Fruit fly (Drosophila melanogaster) whole organism, wandering third instar larva: Measurements from ENCODE around the gene Zw.

ENCODE experiments used
- Abd-B ChIP-seq: fragments of >200 bp; optimal IDR thresholded peaks from 2 replicates; lab custom pipeline; 2017; ENCODE audit warnings: missing biosample characterization, missing genetic modification characterization
- CG32264 ChIP-seq: fragments of 200-800 bp; sonication (Bioruptor generic); optimal IDR thresholded peaks from 2 replicates; lab custom pipeline; 2016; ENCODE audit warnings: missing biosample characterization, missing genetic modification characterization
- CG9705 ChIP-seq: fragments of 200-800 bp; sonication (Bioruptor generic); optimal IDR thresholded peaks from 2 replicates; lab custom pipeline; 2018; ENCODE audit warnings: missing biosample characterization, mild to moderate bottlenecking, missing genetic modification characterization
- CrebA ChIP-seq: fragments of 200-800 bp; sonication (Bioruptor generic); optimal IDR thresholded peaks from 2 replicates; lab custom pipeline; 2016; ENCODE audit warnings: missing biosample characterization, mild to moderate bottlenecking, missing genetic modification characterization, borderline replicate concordance
- Dfd ChIP-seq: fragments of >200 bp; optimal IDR thresholded peaks from 2 replicates; lab custom pipeline; 2017; ENCODE audit warnings: missing biosample characterization, missing genetic modification characterization
- Dif ChIP-seq: fragments of 200-275, 200-300 bp; sonication (Bioruptor generic); optimal IDR thresholded peaks from 2 replicates; lab custom pipeline; 2018; ENCODE audit warnings: missing biosample characterization, missing genetic modification characterization; ENCODE audit not compliant: partially characterized antibody
- GATAd ChIP-seq: sonication (Bioruptor generic); optimal IDR thresholded peaks from 2 replicates; lab custom pipeline; 2016; ENCODE audit warnings: missing biosample characterization, missing genetic modification characterization
- HLH106 ChIP-seq: fragments of 200-800 bp; optimal IDR thresholded peaks from 3 replicates; lab custom pipeline; 2019; ENCODE audit warnings: missing biosample characterization, mild to moderate bottlenecking, missing genetic modification characterization, moderate library complexity
- Hnf4 ChIP-seq: fragments of 200-800 bp; sonication (Bioruptor generic); optimal IDR thresholded peaks from 2 replicates; lab custom pipeline; 2016; ENCODE audit warnings: missing biosample characterization, mild to moderate bottlenecking, missing genetic modification characterization
- Hr78 ChIP-seq: fragments of >200 bp; optimal IDR thresholded peaks from 2 replicates; lab custom pipeline; 2017; ENCODE audit warnings: missing biosample characterization, missing genetic modification characterization
- Hr83 ChIP-seq: fragments of 200-300 bp; sonication (Bioruptor generic); optimal IDR thresholded peaks from 2 replicates; lab custom pipeline; 2016; ENCODE audit warnings: missing biosample characterization, mild to moderate bottlenecking, missing genetic modification characterization, moderate library complexity; ENCODE audit not compliant: poor library complexity, severe bottlenecking
- Jra ChIP-seq: sonication (Bioruptor generic); optimal IDR thresholded peaks from 2 replicates; lab custom pipeline; 2016; ENCODE audit warnings: missing biosample characterization, missing genetic modification characterization
- Mio ChIP-seq: sonication (Bioruptor generic); optimal IDR thresholded peaks from 2 replicates; lab custom pipeline; 2016; ENCODE audit warnings: missing biosample characterization, missing genetic modification characterization
- Myc ChIP-seq: fragments of >200 bp; optimal IDR thresholded peaks from 2 replicates; lab custom pipeline; 2017
- N ChIP-seq: fragments of >200 bp; optimal IDR thresholded peaks from 2 replicates; lab custom pipeline; 2018; ENCODE audit warnings: missing biosample characterization, missing external identifiers, missing genetic modification characterization
- OdsH ChIP-seq: fragments of 200-800 bp; sonication (Bioruptor generic); optimal IDR thresholded peaks from 2 replicates; lab custom pipeline; 2016; ENCODE audit warnings: missing biosample characterization, mild to moderate bottlenecking, missing genetic modification characterization
- Rel ChIP-seq, 2 experiments: fragments of 200-800 bp; sonication (Bioruptor generic) in 1 of 2; optimal IDR thresholded peaks; 2 replicates in 1 of 2; 3 replicates in 1 of 2; lab custom pipeline; 2016 to 2019; ENCODE audit warnings: mild to moderate bottlenecking in 2 of 2, missing biosample characterization in 2 of 2, missing genetic modification characterization in 2 of 2, moderate library complexity in 1 of 2
- Sp1 ChIP-seq: fragments of 200-800 bp; sonication (Bioruptor generic); optimal IDR thresholded peaks from 3 replicates; lab custom pipeline; 2019; ENCODE audit warnings: missing biosample characterization, mild to moderate bottlenecking, missing genetic modification characterization, moderate library complexity
- Vsx2 ChIP-seq: fragments of 200-300, 225-300 bp; sonication (Bioruptor generic); optimal IDR thresholded peaks from 2 replicates; lab custom pipeline; 2018; ENCODE audit warnings: missing biosample characterization, missing genetic modification characterization; ENCODE audit not compliant: partially characterized antibody
- br ChIP-seq: fragments of 200-800 bp; sonication (Bioruptor generic); optimal IDR thresholded peaks from 2 replicates; lab custom pipeline; 2016; ENCODE audit warnings: missing biosample characterization, missing genetic modification characterization
- brk ChIP-seq: fragments of 200-800 bp; sonication (Bioruptor generic); optimal IDR thresholded peaks from 2 replicates; lab custom pipeline; 2016; ENCODE audit warnings: missing biosample characterization, mild to moderate bottlenecking, missing genetic modification characterization
- dl ChIP-seq, 2 experiments: fragments of 175-275, 200-275 bp in 1 of 2; fragments of 200-275 bp in 1 of 2; sonication (Bioruptor generic); optimal IDR thresholded peaks; lab custom pipeline; 2018; ENCODE audit warnings: mild to moderate bottlenecking in 2 of 2, missing biosample characterization in 2 of 2, missing genetic modification characterization in 2 of 2, moderate library complexity in 2 of 2; ENCODE audit not compliant: partially characterized antibody in 2 of 2, insufficient read depth in 1 of 2
- dmrt93B ChIP-seq: fragments of 200-800 bp; sonication (Bioruptor generic); optimal IDR thresholded peaks from 2 replicates; lab custom pipeline; 2018; ENCODE audit warnings: missing biosample characterization, mild to moderate bottlenecking, missing genetic modification characterization
- dsf ChIP-seq: sonication (Bioruptor generic); optimal IDR thresholded peaks from 2 replicates; lab custom pipeline; 2016; ENCODE audit warnings: missing biosample characterization, missing genetic modification characterization, borderline replicate concordance
- ey ChIP-seq: fragments of 200-800 bp; sonication (Bioruptor generic); optimal IDR thresholded peaks from 2 replicates; lab custom pipeline; 2016; ENCODE audit warnings: missing biosample characterization, missing genetic modification characterization
- foxo ChIP-seq, 2 experiments: fragments of 200-800 bp; sonication (Bioruptor generic); optimal IDR thresholded peaks; 2 replicates in 1 of 2; 3 replicates in 1 of 2; lab custom pipeline; 2016 to 2017; ENCODE audit warnings: missing biosample characterization in 2 of 2, missing genetic modification characterization in 2 of 2
- fru ChIP-seq: fragments of 200-800 bp; sonication (Bioruptor generic); optimal IDR thresholded peaks from 3 replicates; lab custom pipeline; 2016; ENCODE audit warnings: missing biosample characterization, mild to moderate bottlenecking, missing genetic modification characterization
- h ChIP-seq: fragments of 200-800 bp; sonication (Bioruptor generic); optimal IDR thresholded peaks from 3 replicates; lab custom pipeline; 2016; ENCODE audit warnings: missing biosample characterization, mild to moderate bottlenecking, missing genetic modification characterization
- jim ChIP-seq: fragments of 175-275, 200-325 bp; sonication (Bioruptor generic); optimal IDR thresholded peaks from 2 replicates; lab custom pipeline; 2016; ENCODE audit warnings: missing biosample characterization, mild to moderate bottlenecking, missing genetic modification characterization
- lola ChIP-seq: fragments of >200 bp; optimal IDR thresholded peaks from 2 replicates; lab custom pipeline; 2017; ENCODE audit warnings: missing biosample characterization, missing genetic modification characterization
- pan ChIP-seq: fragments of >200 bp; optimal IDR thresholded peaks from 2 replicates; lab custom pipeline; 2017
- psq ChIP-seq: fragments of 200-800 bp; sonication (Bioruptor generic); optimal IDR thresholded peaks from 3 replicates; lab custom pipeline; 2017; ENCODE audit warnings: missing biosample characterization, mild to moderate bottlenecking, missing genetic modification characterization, moderate library complexity
- rgr ChIP-seq: fragments of 200-800 bp; sonication (Bioruptor generic); optimal IDR thresholded peaks from 3 replicates; lab custom pipeline; 2016; ENCODE audit warnings: missing biosample characterization, mild to moderate bottlenecking, missing genetic modification characterization
- sage ChIP-seq: fragments of 200-800 bp; sonication (Bioruptor generic); optimal IDR thresholded peaks from 2 replicates; lab custom pipeline; 2016; ENCODE audit warnings: missing biosample characterization, mild to moderate bottlenecking, missing genetic modification characterization
- sv ChIP-seq: fragments of 200-800 bp; sonication (Bioruptor generic); optimal IDR thresholded peaks from 3 replicates; lab custom pipeline; 2016; ENCODE audit warnings: missing biosample characterization, missing genetic modification characterization
- tai ChIP-seq: sonication (Bioruptor generic); optimal IDR thresholded peaks from 2 replicates; lab custom pipeline; 2016; ENCODE audit warnings: missing biosample characterization, missing genetic modification characterization
- usp ChIP-seq: fragments of >200 bp; optimal IDR thresholded peaks from 2 replicates; lab custom pipeline; 2017; ENCODE audit warnings: missing biosample characterization, missing genetic modification characterization
- woc ChIP-seq: sonication (Bioruptor generic); optimal IDR thresholded peaks from 2 replicates; lab custom pipeline; 2016; ENCODE audit warnings: missing biosample characterization, mild to moderate bottlenecking, missing genetic modification characterization

Zw gene

DNA sequence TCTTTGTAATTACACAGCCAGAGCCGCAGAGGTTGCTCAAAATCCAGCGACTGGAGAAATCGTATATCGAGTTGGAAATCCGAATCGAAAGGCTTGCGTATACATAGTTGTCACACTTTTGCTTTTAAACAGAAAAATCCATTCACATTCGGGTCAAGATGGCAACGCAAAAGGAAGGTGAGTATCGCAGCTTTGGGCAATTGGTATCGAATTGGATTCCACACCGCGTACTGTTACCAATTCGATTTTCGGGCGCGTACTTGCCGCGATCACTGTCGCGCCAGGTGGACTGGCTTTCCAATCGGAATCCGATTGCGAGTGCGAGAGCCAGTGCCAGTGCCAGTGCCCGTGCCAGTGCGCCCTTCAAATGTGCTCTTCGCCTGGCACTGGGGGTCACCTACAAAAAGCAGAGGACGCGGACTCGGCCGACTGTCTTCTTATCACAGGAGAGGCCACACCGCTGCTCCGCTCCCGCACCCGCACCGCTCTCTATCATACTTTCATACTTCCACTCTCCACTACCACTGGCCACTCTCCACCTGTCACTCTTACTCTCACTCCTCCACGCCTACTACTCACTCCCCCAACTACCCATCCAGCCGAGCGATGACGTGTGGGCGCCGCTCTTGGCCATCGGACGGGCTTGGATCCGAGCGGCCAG, 522 bp downstream of the Zw start:
- no peak for TF ChIP-seq lola (GFP tag; lab: Kevin White, UChicago)
- no peak for TF ChIP-seq HLH106
- TF ChIP-seq Vsx2 (GFP tag; lab: Kevin White, UChicago) = peak; percentile 41

DNA sequence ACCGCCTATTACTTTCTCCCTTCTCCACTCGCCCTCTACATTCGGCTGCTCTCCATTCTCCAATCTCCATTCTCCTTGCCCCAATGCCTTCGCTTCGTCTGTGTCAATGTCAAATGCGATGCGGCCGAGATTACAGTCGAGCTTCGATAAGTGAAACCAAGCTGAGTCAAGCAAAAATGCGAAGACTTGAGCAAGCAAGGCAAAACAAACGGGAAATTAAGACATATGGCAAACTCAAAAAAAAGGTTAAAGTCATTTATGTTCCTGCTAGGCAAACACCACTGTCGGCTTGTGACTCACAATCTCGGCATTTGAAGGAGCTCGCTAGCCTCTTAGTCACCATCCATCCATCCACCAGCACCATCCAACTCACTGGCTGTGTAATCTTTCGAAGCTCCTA, 1.4 kb downstream of the Zw start:
- peak; percentile 95 for TF ChIP-seq Mio (GFP tag; lab: Kevin White, UChicago)
- TF ChIP-seq lola (GFP tag; lab: Kevin White, UChicago) = no peak
- TF ChIP-seq Hr83 = peak; percentile 98
- TF ChIP-seq OdsH (GFP tag; lab: Kevin White, UChicago) = peak; percentile 99
- TF ChIP-seq h = peak; percentile 100
- peak; percentile 100 for TF ChIP-seq Hnf4 (GFP tag; lab: Kevin White, UChicago)
- peak; percentile 98 for TF ChIP-seq dmrt93B (GFP tag; lab: Kevin White, UChicago)
- TF ChIP-seq br (GFP tag; lab: Kevin White, UChicago) = peak; percentile 100
- peak; percentile 100 for TF ChIP-seq woc (GFP tag; lab: Kevin White, UChicago)
- TF ChIP-seq dsf (GFP tag; lab: Kevin White, UChicago) = peak; percentile 97
- TF ChIP-seq fru (GFP tag; lab: Kevin White, UChicago) = peak; percentile 100
- no peak for TF ChIP-seq usp (GFP tag; lab: Kevin White, UChicago)
- no peak for TF ChIP-seq Abd-B (GFP tag; lab: Kevin White, UChicago)
- TF ChIP-seq Rel (GFP tag; optimal IDR thresholded peaks at IDR 0.05; lab: Kevin White, UChicago) = peak; percentile 98
- TF ChIP-seq Rel (tag; optimal IDR thresholded peaks at IDR 0.05; lab: Kevin White, UChicago) = peak; percentile 96
- TF ChIP-seq psq (GFP tag; lab: Kevin White, UChicago) = peak; percentile 99
- peak; percentile 100 for TF ChIP-seq rgr (GFP tag; lab: Kevin White, UChicago)
- no peak for TF ChIP-seq pan (lab: Kevin White, UChicago)
- TF ChIP-seq Dif (GFP tag; lab: Kevin White, UChicago) = no peak
- TF ChIP-seq ey (GFP tag; lab: Kevin White, UChicago) = peak; percentile 100
- no peak for TF ChIP-seq dl (GFP tag; optimal IDR thresholded peaks at IDR 0.05; lab: Kevin White, UChicago; ENCODE audit: insufficient read depth in 1 of 2, partially characterized antibody in 2 of 2)
- peak; percentile 99 for TF ChIP-seq HLH106
- no peak for TF ChIP-seq Hr78 (GFP tag; lab: Kevin White, UChicago)
- peak; percentile 99 for TF ChIP-seq CG32264 (GFP tag; lab: Kevin White, UChicago)
- no peak for TF ChIP-seq Vsx2 (GFP tag; lab: Kevin White, UChicago)
- TF ChIP-seq GATAd (GFP tag; lab: Kevin White, UChicago) = peak; percentile 97
- TF ChIP-seq jim = peak; percentile 94
- no peak for TF ChIP-seq Dfd (GFP tag; lab: Kevin White, UChicago)
- no peak for TF ChIP-seq N
- TF ChIP-seq sage (GFP tag; lab: Kevin White, UChicago) = peak; percentile 98
- TF ChIP-seq Myc (lab: Kevin White, UChicago) = no peak
- TF ChIP-seq CrebA = no peak
- no peak for TF ChIP-seq tai
- TF ChIP-seq foxo (GFP tag; optimal IDR thresholded peaks at IDR 0.05; lab: Kevin White, UChicago) = peak; percentile 98 to 100
- TF ChIP-seq Jra (GFP tag; lab: Kevin White, UChicago) = peak; percentile 100
- peak; percentile 94 for TF ChIP-seq sv (GFP tag; lab: Kevin White, UChicago)
- TF ChIP-seq Sp1 (GFP tag; lab: Kevin White, UChicago) = peak; percentile 99
- TF ChIP-seq CG9705 (GFP tag; lab: Kevin White, UChicago) = peak; percentile 99
- no peak for TF ChIP-seq brk (GFP tag; lab: Kevin White, UChicago)
